Worm (Caenorhabditis elegans) whole organism, late embryonic: ENCODE data around the gene C07E3.4.

Experiments used
- C08G9.2 ChIP-seq: sonication (generic microtip); optimal IDR thresholded peaks from 2 replicates; lab custom pipeline; 2016; ENCODE audit warnings: mild to moderate bottlenecking, missing genetic modification characterization, moderate library complexity, missing compliant biosample characterization
- C38D4.7 ChIP-seq: fragments of 200-800 bp; sonication (Bioruptor generic); optimal IDR thresholded peaks from 2 replicates; lab custom pipeline; 2018; ENCODE audit warnings: mild to moderate bottlenecking, missing genetic modification characterization, moderate library complexity, missing compliant biosample characterization
- F13H6.1 ChIP-seq: sonication (generic microtip); optimal IDR thresholded peaks from 2 replicates; lab custom pipeline; 2016; ENCODE audit warnings: missing genetic modification characterization, missing compliant biosample characterization
- T23F11.4 ChIP-seq: fragments of 200-800 bp; sonication (Bioruptor generic); optimal IDR thresholded peaks from 2 replicates; lab custom pipeline; 2018; ENCODE audit warnings: mild to moderate bottlenecking, missing genetic modification characterization, missing compliant biosample characterization
- Y22D7AL.16 ChIP-seq: sonication (generic microtip); optimal IDR thresholded peaks from 2 replicates; lab custom pipeline; 2016; ENCODE audit warnings: missing genetic modification characterization, missing compliant biosample characterization
- ceh-2 ChIP-seq: sonication (generic microtip); optimal IDR thresholded peaks from 2 replicates; lab custom pipeline; 2016; ENCODE audit warnings: missing genotype, missing genetic modification characterization, missing compliant biosample characterization
- ceh-30 ChIP-seq: fragments of 150-350 bp; optimal IDR thresholded peaks from 2 replicates; lab custom pipeline; 2014; ENCODE audit warnings: missing biosample characterization, missing genetic modification characterization
- ceh-45 ChIP-seq: fragments of 200-800 bp; sonication (Bioruptor generic); IDR thresholded peaks from 2 replicates; pipeline ENCODE4 v1.3.6; 2022; ENCODE audit warnings: missing genetic modification reagents, missing genetic modification characterization, missing compliant biosample characterization
- ceh-6 ChIP-seq: fragments of 200-800 bp; sonication (Bioruptor generic); optimal IDR thresholded peaks from 2 replicates; lab custom pipeline; 2018; ENCODE audit warnings: mild to moderate bottlenecking, missing genetic modification characterization, missing compliant biosample characterization
- che-1 ChIP-seq: sonication (generic microtip); optimal IDR thresholded peaks from 2 replicates; lab custom pipeline; 2016; ENCODE audit warnings: mild to moderate bottlenecking, missing genetic modification characterization, missing compliant biosample characterization
- dve-1 ChIP-seq: sonication (generic microtip); optimal IDR thresholded peaks from 2 replicates; lab custom pipeline; 2017; ENCODE audit warnings: antibody characterized with exemption, mild to moderate bottlenecking, missing genetic modification characterization, missing compliant biosample characterization
- elt-2 ChIP-seq: sonication (generic microtip); optimal IDR thresholded peaks from 2 replicates; lab custom pipeline; 2016; ENCODE audit warnings: missing genetic modification reagents, missing genetic modification characterization, missing compliant biosample characterization
- elt-4 ChIP-seq: sonication (generic microtip); optimal IDR thresholded peaks from 2 replicates; lab custom pipeline; 2016; ENCODE audit warnings: missing genetic modification characterization, missing compliant biosample characterization
- eyg-1 ChIP-seq: sonication (generic microtip); optimal IDR thresholded peaks from 2 replicates; lab custom pipeline; 2016; ENCODE audit warnings: missing genotype, missing genetic modification characterization, missing compliant biosample characterization
- gmeb-2 ChIP-seq: sonication (generic microtip); optimal IDR thresholded peaks from 2 replicates; lab custom pipeline; 2016; ENCODE audit warnings: missing genetic modification characterization, inconsistent platforms, missing compliant biosample characterization
- hlh-15 ChIP-seq: sonication (generic microtip); optimal IDR thresholded peaks from 2 replicates; lab custom pipeline; 2016; ENCODE audit warnings: missing genetic modification characterization, missing compliant biosample characterization
- hlh-30 ChIP-seq: sonication (generic microtip); optimal IDR thresholded peaks from 2 replicates; lab custom pipeline; 2017; ENCODE audit warnings: antibody characterized with exemption, missing genetic modification characterization, missing compliant biosample characterization; ENCODE audit not compliant: insufficient read depth
- hlh-6 ChIP-seq: sonication (generic microtip); optimal IDR thresholded peaks from 2 replicates; lab custom pipeline; 2016; ENCODE audit warnings: missing genotype, missing genetic modification characterization, missing compliant biosample characterization
- lin-11 ChIP-seq: fragments of 200-800 bp; sonication (Bioruptor generic); optimal IDR thresholded peaks from 2 replicates; lab custom pipeline; 2018; ENCODE audit warnings: mild to moderate bottlenecking, missing genetic modification characterization, missing compliant biosample characterization
- madf-2 ChIP-seq: sonication (generic microtip); optimal IDR thresholded peaks from 2 replicates; lab custom pipeline; 2017; ENCODE audit warnings: missing genetic modification characterization, missing compliant biosample characterization
- nfya-1 ChIP-seq: sonication (generic microtip); optimal IDR thresholded peaks from 2 replicates; lab custom pipeline; 2017; ENCODE audit warnings: missing genetic modification characterization, mild to moderate bottlenecking, missing compliant biosample characterization, antibody characterized with exemption, moderate library complexity
- nhr-11 ChIP-seq: fragments of 150-350 bp; optimal IDR thresholded peaks from 2 replicates; lab custom pipeline; 2014; ENCODE audit warnings: missing biosample characterization, missing genetic modification characterization
- npax-4 ChIP-seq: sonication (generic microtip); optimal IDR thresholded peaks from 2 replicates; lab custom pipeline; 2016; ENCODE audit warnings: missing genetic modification characterization, missing compliant biosample characterization
- pat-9 ChIP-seq: fragments of 200-800 bp; sonication (Bioruptor generic); optimal IDR thresholded peaks from 2 replicates; lab custom pipeline; 2018; ENCODE audit warnings: mild to moderate bottlenecking, missing genetic modification characterization, moderate library complexity, missing compliant biosample characterization
- pax-1 ChIP-seq: fragments of 150-350 bp; optimal IDR thresholded peaks from 2 replicates; lab custom pipeline; 2014; ENCODE audit warnings: missing biosample characterization, missing genetic modification characterization
- pha-2 ChIP-seq: sonication (generic microtip); optimal IDR thresholded peaks from 2 replicates; lab custom pipeline; 2017; ENCODE audit warnings: mild to moderate bottlenecking, missing genetic modification characterization, missing compliant biosample characterization
- pha-4 ChIP-seq: fragments of 150-350 bp; optimal IDR thresholded peaks from 2 replicates; lab custom pipeline; 2018; ENCODE audit warnings: missing biosample characterization, missing genetic modification reagents, missing genetic modification characterization
- pqm-1 ChIP-seq: sonication (generic microtip); optimal IDR thresholded peaks from 2 replicates; lab custom pipeline; 2016; ENCODE audit warnings: missing genetic modification characterization, missing compliant biosample characterization
- pros-1 ChIP-seq: fragments of 150-350 bp; optimal IDR thresholded peaks from 2 replicates; lab custom pipeline; 2014; ENCODE audit warnings: missing biosample characterization, missing genetic modification reagents, missing genetic modification characterization
- ref-2 ChIP-seq: sonication (generic microtip); optimal IDR thresholded peaks from 2 replicates; lab custom pipeline; 2016; ENCODE audit warnings: missing genetic modification characterization, missing compliant biosample characterization
- sdc-2 ChIP-seq: sonication (generic microtip); optimal IDR thresholded peaks from 2 replicates; lab custom pipeline; 2016; ENCODE audit warnings: missing genotype, missing genetic modification characterization, missing compliant biosample characterization
- sox-4 ChIP-seq: sonication (generic microtip); optimal IDR thresholded peaks from 2 replicates; lab custom pipeline; 2017; ENCODE audit warnings: mild to moderate bottlenecking, missing genetic modification characterization, inconsistent platforms, missing compliant biosample characterization
- ttx-3 ChIP-seq: sonication (generic microtip); optimal IDR thresholded peaks from 2 replicates; lab custom pipeline; 2016; ENCODE audit warnings: missing genetic modification reagents, missing genetic modification characterization, missing compliant biosample characterization
- unc-3 ChIP-seq, 2 experiments: fragments of 200-800 bp in 1 of 2; sonication (Bioruptor generic) in 1 of 2; sonication (generic microtip) in 1 of 2; conservative IDR thresholded peaks in 1 of 2; optimal IDR thresholded peaks in 1 of 2; 2 replicates each; pipeline versions ENCODE4 v1.3.6 to Lab custom; 2016 to 2022; ENCODE audit warnings: missing compliant biosample characterization in 2 of 2, missing genetic modification characterization in 2 of 2, missing genetic modification reagents in 1 of 2
- unc-55 ChIP-seq: sonication (generic microtip); optimal IDR thresholded peaks from 2 replicates; lab custom pipeline; 2017; ENCODE audit warnings: missing biosample characterization, missing genetic modification reagents, missing genetic modification characterization
- unc-86 ChIP-seq: sonication (generic microtip); optimal IDR thresholded peaks from 2 replicates; lab custom pipeline; 2016; ENCODE audit warnings: missing genetic modification characterization, missing compliant biosample characterization
- zip-5 ChIP-seq: sonication (generic microtip); optimal IDR thresholded peaks from 2 replicates; lab custom pipeline; 2016; ENCODE audit warnings: missing genetic modification characterization, missing compliant biosample characterization

C07E3.4 gene

ce11 chrII:10360487-10360886 lies at the start of gene C07E3.4:
TSS of gene C07E3.4 (plus strand) at chrII:10360787.
- TF ChIP-seq eyg-1 (tag; lab: Kevin White, UChicago): no peak
- no peak for TF ChIP-seq che-1 (tag; lab: Kevin White, UChicago)
- no peak for TF ChIP-seq ceh-2
- no peak for TF ChIP-seq pros-1 (tag; lab: Kevin White, UChicago)

ce11 chrII:10311973-10312372 lies 48.6 kb upstream of the C07E3.4 start, which contains the start of gene srlf-34:
TSS of gene srlf-34 (plus strand) at chrII:10312293.
- no peak for TF ChIP-seq ceh-45 (GFP tag; lab: Robert Waterston, UW)
- TF ChIP-seq unc-3 (GFP tag; conservative IDR thresholded peaks at IDR 0.05; lab: Robert Waterston, UW): no peak
- TF ChIP-seq unc-3 (tag; optimal IDR thresholded peaks at IDR 0.05; lab: Kevin White, UChicago): no peak
- TF ChIP-seq madf-2: no peak
- no peak for TF ChIP-seq pqm-1
- no peak for TF ChIP-seq unc-86 (tag; lab: Kevin White, UChicago)
- TF ChIP-seq nhr-11 (tag; lab: Kevin White, UChicago): no peak
- no peak for TF ChIP-seq pat-9 (tag; lab: Kevin White, UChicago)
- TF ChIP-seq Y22D7AL.16 (tag; lab: Kevin White, UChicago): no peak
- no peak for TF ChIP-seq nfya-1 (tag; lab: Kevin White, UChicago)
- TF ChIP-seq ttx-3: no peak

DNA sequence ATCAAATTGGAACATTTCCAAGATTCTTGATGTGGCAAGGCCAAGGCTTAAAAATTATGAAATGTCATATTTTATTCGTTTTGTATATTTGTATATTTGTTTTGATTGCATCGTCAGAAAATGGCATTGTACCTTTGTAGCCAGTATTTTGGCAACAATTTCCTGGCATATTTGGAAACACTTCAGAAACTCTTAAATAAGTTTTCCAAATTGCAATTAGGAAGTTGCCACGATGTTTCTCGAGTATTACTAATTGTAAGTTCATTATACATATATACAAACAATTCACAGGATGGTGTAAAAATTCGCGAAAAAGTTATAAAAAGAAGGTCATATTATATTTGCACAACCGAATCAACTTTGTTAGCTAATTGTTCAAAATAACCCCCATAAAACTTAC lies 45.3 kb upstream of the C07E3.4 start, which contains the start of gene idpp-8:
TSS of gene idpp-8 (plus strand) at position 301 of the 400 bp plus-strand sequence.
- TF ChIP-seq ttx-3: no peak
- TF ChIP-seq pha-2 (tag; lab: Kevin White, UChicago): no peak
- no peak for TF ChIP-seq C38D4.7 (GFP tag; lab: Kevin White, UChicago)
- no peak for TF ChIP-seq zip-5
- no peak for TF ChIP-seq elt-4
- no peak for TF ChIP-seq ref-2 (tag; lab: Kevin White, UChicago)
- no peak for TF ChIP-seq sox-4 (tag; lab: Kevin White, UChicago)
- TF ChIP-seq F13H6.1: no peak
- TF ChIP-seq Y22D7AL.16 (tag; lab: Kevin White, UChicago): no peak
- TF ChIP-seq ceh-6 (GFP tag; lab: Kevin White, UChicago): no peak
- TF ChIP-seq ceh-30 (tag; lab: Kevin White, UChicago): no peak
- no peak for TF ChIP-seq gmeb-2 (tag; lab: Kevin White, UChicago)
- no peak for TF ChIP-seq hlh-6
- no peak for TF ChIP-seq C08G9.2 (tag; lab: Kevin White, UChicago)
- TF ChIP-seq unc-3 (GFP tag; conservative IDR thresholded peaks at IDR 0.05; lab: Robert Waterston, UW): no peak
- no peak for TF ChIP-seq unc-3 (tag; optimal IDR thresholded peaks at IDR 0.05; lab: Kevin White, UChicago)
- no peak for TF ChIP-seq npax-4 (tag; lab: Kevin White, UChicago)
- no peak for TF ChIP-seq pax-1 (tag; lab: Kevin White, UChicago)
- TF ChIP-seq nfya-1 (tag; lab: Kevin White, UChicago): no peak

DNA sequence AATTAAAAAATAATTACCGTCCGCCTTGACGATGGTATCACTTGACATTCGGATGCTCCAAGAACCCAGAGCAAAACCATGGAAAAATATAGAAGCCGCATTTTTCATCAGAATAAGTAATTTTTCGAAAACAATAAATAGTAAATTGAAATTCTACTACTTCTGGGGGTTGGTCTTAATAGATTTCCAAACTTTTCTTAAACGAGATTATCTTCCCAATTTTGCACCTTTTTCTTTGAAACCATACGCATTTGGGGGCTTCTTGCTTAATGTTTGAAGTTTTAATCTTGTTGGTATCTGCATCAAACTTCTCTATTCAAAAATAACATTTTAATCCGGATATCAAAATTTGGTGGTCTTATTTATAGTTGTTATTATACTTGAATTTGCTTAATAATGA lies 44.5 kb upstream of the C07E3.4 start, which contains the start of gene gcy-5:
TSS of gene gcy-5 (minus strand) at position 101 of the 400 bp plus-strand sequence.
- TF ChIP-seq hlh-15 (tag; lab: Kevin White, UChicago) (no peak), pha-4 (tag; lab: Kevin White, UChicago) (no peak), hlh-30 (tag; lab: Kevin White, UChicago) (no peak), dve-1 (no peak), nfya-1 (tag; lab: Kevin White, UChicago) (no peak)
- TF ChIP-seq, all 69 proteins: peak for 0

DNA sequence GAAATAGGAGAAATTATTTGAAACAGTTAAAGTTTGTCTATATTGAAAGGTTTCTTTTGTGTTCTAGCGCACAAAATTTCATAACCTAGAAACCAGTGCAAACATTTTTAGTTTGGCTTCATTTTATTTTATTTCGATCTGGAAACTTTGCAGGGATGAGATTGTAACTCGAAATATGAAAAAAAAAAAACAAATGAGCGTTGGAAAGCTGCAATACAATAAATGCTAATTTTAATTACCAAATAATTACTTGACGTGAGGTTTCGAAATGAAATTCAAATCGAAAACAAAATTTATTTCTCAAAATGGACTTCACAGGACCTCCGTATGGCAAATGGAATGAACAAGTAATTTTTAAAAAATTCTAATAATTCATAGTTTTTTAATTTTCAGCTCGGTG lies 43.6 kb upstream of the C07E3.4 start, which contains the start of gene M02G9.4:
TSS of gene M02G9.4 (plus strand) at position 301 of the 400 bp plus-strand sequence.
- TF ChIP-seq elt-2 (tag; lab: Kevin White, UChicago): no peak
- TF ChIP-seq T23F11.4: no peak
- TF ChIP-seq sdc-2 (tag; lab: Kevin White, UChicago): no peak
- TF ChIP-seq lin-11 (tag; lab: Kevin White, UChicago): no peak
- no peak for TF ChIP-seq nfya-1 (tag; lab: Kevin White, UChicago)
- no peak for TF ChIP-seq hlh-6
- TF ChIP-seq ref-2 (tag; lab: Kevin White, UChicago): no peak
- TF ChIP-seq ceh-2: no peak
- TF ChIP-seq ceh-45 (GFP tag; lab: Robert Waterston, UW): no peak
- TF ChIP-seq unc-55 (GFP tag; lab: Kevin White, UChicago): no peak
- no peak for TF ChIP-seq elt-4
